Fruit fly (Drosophila melanogaster) whole organism, wandering third instar larva: ENCODE results near the gene Tpt.

Experiments used
- CG32264 ChIP-seq: fragments of 200-800 bp; sonication (Bioruptor generic); optimal IDR thresholded peaks from 2 replicates; lab custom pipeline; 2016; ENCODE audit warnings: missing biosample characterization, missing genetic modification characterization
- CrebA ChIP-seq: fragments of 200-800 bp; sonication (Bioruptor generic); optimal IDR thresholded peaks from 2 replicates; lab custom pipeline; 2016; ENCODE audit warnings: missing biosample characterization, mild to moderate bottlenecking, missing genetic modification characterization, borderline replicate concordance
- Dfd ChIP-seq: fragments of >200 bp; optimal IDR thresholded peaks from 2 replicates; lab custom pipeline; 2017; ENCODE audit warnings: missing biosample characterization, missing genetic modification characterization
- Dif ChIP-seq: fragments of 200-275, 200-300 bp; sonication (Bioruptor generic); optimal IDR thresholded peaks from 2 replicates; lab custom pipeline; 2018; ENCODE audit warnings: missing biosample characterization, missing genetic modification characterization; ENCODE audit not compliant: partially characterized antibody
- GATAd ChIP-seq: sonication (Bioruptor generic); optimal IDR thresholded peaks from 2 replicates; lab custom pipeline; 2016; ENCODE audit warnings: missing biosample characterization, missing genetic modification characterization
- HLH106 ChIP-seq: fragments of 200-800 bp; optimal IDR thresholded peaks from 3 replicates; lab custom pipeline; 2019; ENCODE audit warnings: missing biosample characterization, mild to moderate bottlenecking, missing genetic modification characterization, moderate library complexity
- Hnf4 ChIP-seq: fragments of 200-800 bp; sonication (Bioruptor generic); optimal IDR thresholded peaks from 2 replicates; lab custom pipeline; 2016; ENCODE audit warnings: missing biosample characterization, mild to moderate bottlenecking, missing genetic modification characterization
- Hr78 ChIP-seq: fragments of >200 bp; optimal IDR thresholded peaks from 2 replicates; lab custom pipeline; 2017; ENCODE audit warnings: missing biosample characterization, missing genetic modification characterization
- Hr83 ChIP-seq: fragments of 200-300 bp; sonication (Bioruptor generic); optimal IDR thresholded peaks from 2 replicates; lab custom pipeline; 2016; ENCODE audit warnings: missing biosample characterization, mild to moderate bottlenecking, missing genetic modification characterization, moderate library complexity; ENCODE audit not compliant: poor library complexity, severe bottlenecking
- Jra ChIP-seq: sonication (Bioruptor generic); optimal IDR thresholded peaks from 2 replicates; lab custom pipeline; 2016; ENCODE audit warnings: missing biosample characterization, missing genetic modification characterization
- Mio ChIP-seq: sonication (Bioruptor generic); optimal IDR thresholded peaks from 2 replicates; lab custom pipeline; 2016; ENCODE audit warnings: missing biosample characterization, missing genetic modification characterization
- Myc ChIP-seq: fragments of >200 bp; optimal IDR thresholded peaks from 2 replicates; lab custom pipeline; 2017
- OdsH ChIP-seq: fragments of 200-800 bp; sonication (Bioruptor generic); optimal IDR thresholded peaks from 2 replicates; lab custom pipeline; 2016; ENCODE audit warnings: missing biosample characterization, mild to moderate bottlenecking, missing genetic modification characterization
- Rel ChIP-seq, 2 experiments: fragments of 200-800 bp; sonication (Bioruptor generic) in 1 of 2; optimal IDR thresholded peaks; 2 replicates in 1 of 2; 3 replicates in 1 of 2; lab custom pipeline; 2016 to 2019; ENCODE audit warnings: mild to moderate bottlenecking in 2 of 2, missing biosample characterization in 2 of 2, missing genetic modification characterization in 2 of 2, moderate library complexity in 1 of 2
- Sp1 ChIP-seq: fragments of 200-800 bp; sonication (Bioruptor generic); optimal IDR thresholded peaks from 3 replicates; lab custom pipeline; 2019; ENCODE audit warnings: missing biosample characterization, mild to moderate bottlenecking, missing genetic modification characterization, moderate library complexity
- Vsx2 ChIP-seq: fragments of 200-300, 225-300 bp; sonication (Bioruptor generic); optimal IDR thresholded peaks from 2 replicates; lab custom pipeline; 2018; ENCODE audit warnings: missing biosample characterization, missing genetic modification characterization; ENCODE audit not compliant: partially characterized antibody
- br ChIP-seq: fragments of 200-800 bp; sonication (Bioruptor generic); optimal IDR thresholded peaks from 2 replicates; lab custom pipeline; 2016; ENCODE audit warnings: missing biosample characterization, missing genetic modification characterization
- brk ChIP-seq: fragments of 200-800 bp; sonication (Bioruptor generic); optimal IDR thresholded peaks from 2 replicates; lab custom pipeline; 2016; ENCODE audit warnings: missing biosample characterization, mild to moderate bottlenecking, missing genetic modification characterization
- dl ChIP-seq, 2 experiments: fragments of 175-275, 200-275 bp in 1 of 2; fragments of 200-275 bp in 1 of 2; sonication (Bioruptor generic); optimal IDR thresholded peaks; lab custom pipeline; 2018; ENCODE audit warnings: mild to moderate bottlenecking in 2 of 2, missing biosample characterization in 2 of 2, missing genetic modification characterization in 2 of 2, moderate library complexity in 2 of 2; ENCODE audit not compliant: partially characterized antibody in 2 of 2, insufficient read depth in 1 of 2
- dmrt93B ChIP-seq: fragments of 200-800 bp; sonication (Bioruptor generic); optimal IDR thresholded peaks from 2 replicates; lab custom pipeline; 2018; ENCODE audit warnings: missing biosample characterization, mild to moderate bottlenecking, missing genetic modification characterization
- dsf ChIP-seq: sonication (Bioruptor generic); optimal IDR thresholded peaks from 2 replicates; lab custom pipeline; 2016; ENCODE audit warnings: missing biosample characterization, missing genetic modification characterization, borderline replicate concordance
- ey ChIP-seq: fragments of 200-800 bp; sonication (Bioruptor generic); optimal IDR thresholded peaks from 2 replicates; lab custom pipeline; 2016; ENCODE audit warnings: missing biosample characterization, missing genetic modification characterization
- foxo ChIP-seq, 2 experiments: fragments of 200-800 bp; sonication (Bioruptor generic); optimal IDR thresholded peaks; 2 replicates in 1 of 2; 3 replicates in 1 of 2; lab custom pipeline; 2016 to 2017; ENCODE audit warnings: missing biosample characterization in 2 of 2, missing genetic modification characterization in 2 of 2
- fru ChIP-seq: fragments of 200-800 bp; sonication (Bioruptor generic); optimal IDR thresholded peaks from 3 replicates; lab custom pipeline; 2016; ENCODE audit warnings: missing biosample characterization, mild to moderate bottlenecking, missing genetic modification characterization
- h ChIP-seq: fragments of 200-800 bp; sonication (Bioruptor generic); optimal IDR thresholded peaks from 3 replicates; lab custom pipeline; 2016; ENCODE audit warnings: missing biosample characterization, mild to moderate bottlenecking, missing genetic modification characterization
- jim ChIP-seq: fragments of 175-275, 200-325 bp; sonication (Bioruptor generic); optimal IDR thresholded peaks from 2 replicates; lab custom pipeline; 2016; ENCODE audit warnings: missing biosample characterization, mild to moderate bottlenecking, missing genetic modification characterization
- lola ChIP-seq: fragments of >200 bp; optimal IDR thresholded peaks from 2 replicates; lab custom pipeline; 2017; ENCODE audit warnings: missing biosample characterization, missing genetic modification characterization
- psq ChIP-seq: fragments of 200-800 bp; sonication (Bioruptor generic); optimal IDR thresholded peaks from 3 replicates; lab custom pipeline; 2017; ENCODE audit warnings: missing biosample characterization, mild to moderate bottlenecking, missing genetic modification characterization, moderate library complexity
- rgr ChIP-seq: fragments of 200-800 bp; sonication (Bioruptor generic); optimal IDR thresholded peaks from 3 replicates; lab custom pipeline; 2016; ENCODE audit warnings: missing biosample characterization, mild to moderate bottlenecking, missing genetic modification characterization
- sage ChIP-seq: fragments of 200-800 bp; sonication (Bioruptor generic); optimal IDR thresholded peaks from 2 replicates; lab custom pipeline; 2016; ENCODE audit warnings: missing biosample characterization, mild to moderate bottlenecking, missing genetic modification characterization
- tai ChIP-seq: sonication (Bioruptor generic); optimal IDR thresholded peaks from 2 replicates; lab custom pipeline; 2016; ENCODE audit warnings: missing biosample characterization, missing genetic modification characterization
- woc ChIP-seq: sonication (Bioruptor generic); optimal IDR thresholded peaks from 2 replicates; lab custom pipeline; 2016; ENCODE audit warnings: missing biosample characterization, mild to moderate bottlenecking, missing genetic modification characterization

The Tpt gene

DNA sequence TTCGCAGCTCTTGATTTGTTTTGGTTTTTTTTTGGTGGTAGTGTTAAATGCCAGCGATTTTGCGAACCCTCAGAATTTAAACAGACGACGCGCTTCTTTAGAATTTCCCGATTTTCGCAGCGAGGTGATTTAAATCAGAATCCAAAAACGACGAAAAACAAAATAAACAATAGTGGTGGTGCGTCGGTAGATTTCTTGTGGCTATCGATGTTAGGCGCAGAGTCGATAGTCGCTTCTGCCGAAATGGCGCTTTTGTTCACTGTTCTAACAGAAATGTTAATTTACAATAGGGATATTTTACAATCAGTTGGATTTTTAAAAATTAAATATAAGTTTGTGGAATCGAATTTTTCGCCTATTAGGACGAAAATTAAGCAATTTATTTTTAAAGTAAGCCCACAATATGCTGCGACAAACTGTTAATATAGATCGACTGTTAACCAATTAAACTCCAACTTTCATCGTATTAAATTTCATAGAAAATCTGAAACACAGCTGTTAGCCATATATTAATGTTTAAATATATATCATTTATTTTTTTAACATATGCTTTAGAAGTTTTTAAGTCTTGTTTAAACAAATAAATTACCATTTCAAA, 44.2 kb upstream of the Tpt start, which contains the start of gene CG6983:
Gene CG6983, minus strand, starts transcription at position 176 of the 598 bp plus-strand sequence.
- TF ChIP-seq Hr83 (GFP tag; lab: Kevin White, UChicago) (peak; percentile 12), h (GFP tag; lab: Kevin White, UChicago) (peak; percentile 4), Hr78 (GFP tag; lab: Kevin White, UChicago) (no peak), Dfd (GFP tag; lab: Kevin White, UChicago) (no peak), GATAd (GFP tag; lab: Kevin White, UChicago) (no peak), psq (no peak), Sp1 (no peak), jim (GFP tag; lab: Kevin White, UChicago) (peak; percentile 19)

DNA sequence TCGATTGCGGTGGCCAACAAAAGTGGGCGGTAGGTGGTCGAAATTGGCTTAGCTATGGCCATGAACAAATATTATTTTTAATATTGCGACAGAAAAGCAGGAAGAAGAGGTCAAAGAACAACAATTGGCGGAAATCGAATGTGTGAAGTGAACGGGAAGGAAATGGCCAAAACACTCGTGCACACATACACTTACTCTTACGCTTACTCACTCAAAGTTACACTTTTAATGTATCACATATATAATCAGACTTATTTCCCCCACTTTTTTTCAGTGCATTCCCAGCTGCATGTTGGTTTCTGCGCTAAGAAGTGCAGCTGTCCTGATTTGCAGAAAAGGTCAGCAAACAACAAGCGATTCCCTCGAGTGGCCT, 43.4 kb upstream of the Tpt start:
- TF ChIP-seq Hnf4 (GFP tag; lab: Kevin White, UChicago) = no peak
- no peak for TF ChIP-seq brk (GFP tag; lab: Kevin White, UChicago)
- TF ChIP-seq h (GFP tag; lab: Kevin White, UChicago) = peak; percentile 58
- no peak for TF ChIP-seq Jra (GFP tag; lab: Kevin White, UChicago)
- no peak for TF ChIP-seq woc (GFP tag; lab: Kevin White, UChicago)
- TF ChIP-seq sage (GFP tag; lab: Kevin White, UChicago) = no peak
- peak; percentile 59 for TF ChIP-seq fru (GFP tag; lab: Kevin White, UChicago)
- TF ChIP-seq OdsH (GFP tag; lab: Kevin White, UChicago) = peak; percentile 21
- TF ChIP-seq foxo (GFP tag; optimal IDR thresholded peaks at IDR 0.05; lab: Kevin White, UChicago) = peak in 1 of 2 experiments; percentile 65
- TF ChIP-seq psq = peak; percentile 0
- TF ChIP-seq br (GFP tag; lab: Kevin White, UChicago) = peak; percentile 46
- no peak for TF ChIP-seq HLH106
- no peak for TF ChIP-seq dmrt93B (GFP tag; lab: Kevin White, UChicago)
- peak; percentile 25 for TF ChIP-seq rgr (GFP tag; lab: Kevin White, UChicago)

DNA sequence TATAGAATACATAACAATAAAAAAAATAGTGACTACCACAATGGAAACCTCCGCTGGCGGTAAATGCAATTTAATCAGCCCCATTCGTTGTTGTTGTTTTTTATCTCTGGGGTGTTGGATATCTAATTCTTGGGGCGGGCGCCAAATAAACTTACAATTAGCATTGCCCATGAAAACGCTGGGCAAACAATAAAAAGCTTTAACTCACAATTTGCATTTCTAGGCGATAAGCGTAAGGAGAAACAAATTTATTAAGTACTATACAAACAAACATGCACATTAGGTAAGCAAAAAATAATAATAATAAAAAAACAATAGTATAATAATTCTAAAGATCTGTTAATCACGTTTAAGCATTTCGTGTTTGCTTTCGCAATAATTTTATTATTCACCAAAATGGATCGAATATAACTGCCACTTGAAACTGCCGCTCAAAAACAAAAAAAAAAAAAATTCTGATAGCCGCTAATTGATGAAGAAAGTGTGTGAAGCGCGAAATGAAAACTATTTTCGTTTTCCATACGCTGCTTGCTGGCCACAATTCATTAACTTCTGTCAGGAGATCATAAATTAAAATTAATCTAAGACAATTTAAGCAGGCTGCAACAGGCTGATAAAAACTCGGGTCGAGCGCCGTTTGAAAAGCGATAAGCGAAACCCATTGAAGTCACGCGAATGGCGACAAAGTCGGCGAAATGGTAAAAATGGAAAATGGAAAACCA, 42.9 kb upstream of the Tpt start:
- no peak for TF ChIP-seq Myc
- TF ChIP-seq, all 38 proteins: peak for 0

DNA sequence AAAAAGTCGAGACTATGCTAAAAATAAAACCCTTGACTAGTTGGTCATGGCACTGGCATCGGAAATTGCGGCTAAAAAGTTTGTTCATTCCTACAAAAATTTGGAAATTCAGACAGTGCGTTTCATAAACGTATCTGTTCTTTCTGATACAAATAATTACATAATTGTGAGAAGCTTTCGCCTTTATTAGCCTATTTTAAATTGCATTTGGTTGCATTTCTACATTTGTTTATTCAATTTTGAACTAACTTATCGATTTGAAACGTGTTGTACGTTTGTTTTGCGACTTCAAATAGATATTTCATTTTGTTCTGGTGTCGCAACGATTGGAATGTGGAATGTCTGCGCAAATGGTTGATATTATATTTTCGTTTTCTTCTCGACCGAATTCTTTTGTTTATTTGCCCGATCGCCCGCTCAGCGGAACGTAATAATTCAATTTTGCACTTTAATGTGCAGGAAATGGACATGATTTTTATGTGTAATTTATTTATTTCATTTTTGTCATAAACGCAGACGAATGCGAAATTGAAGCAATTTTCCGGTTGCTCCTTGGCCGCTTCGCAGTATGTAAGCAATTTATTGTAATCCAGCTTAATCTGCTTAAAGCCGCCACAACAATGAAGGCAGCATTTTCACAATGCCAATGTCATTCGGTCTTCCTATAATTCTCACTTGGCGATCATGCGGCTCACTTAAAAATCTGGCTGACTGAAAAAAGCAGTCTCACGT, 41.1 kb upstream of the Tpt start:
- TF ChIP-seq woc (GFP tag; lab: Kevin White, UChicago) = no peak
- TF ChIP-seq Hr78 (GFP tag; lab: Kevin White, UChicago) = no peak
- no peak for TF ChIP-seq Hnf4 (GFP tag; lab: Kevin White, UChicago)
- no peak for TF ChIP-seq tai (GFP tag; lab: Kevin White, UChicago)
- TF ChIP-seq Vsx2 (GFP tag; lab: Kevin White, UChicago) = no peak
- peak; percentile 32 for TF ChIP-seq ey (GFP tag; lab: Kevin White, UChicago)
- TF ChIP-seq CrebA = no peak
- peak; percentile 47 for TF ChIP-seq rgr (GFP tag; lab: Kevin White, UChicago)
- TF ChIP-seq Sp1 = no peak
- no peak for TF ChIP-seq GATAd (GFP tag; lab: Kevin White, UChicago)
- peak in 1 of 2 experiments; percentile 55 for TF ChIP-seq foxo (GFP tag; optimal IDR thresholded peaks at IDR 0.05; lab: Kevin White, UChicago)
- TF ChIP-seq CG32264 (GFP tag; lab: Kevin White, UChicago) = no peak
- no peak for TF ChIP-seq Hr83 (GFP tag; lab: Kevin White, UChicago)
- TF ChIP-seq lola = no peak
- no peak for TF ChIP-seq Mio (GFP tag; lab: Kevin White, UChicago)
- TF ChIP-seq dl (GFP tag; optimal IDR thresholded peaks at IDR 0.05; lab: Kevin White, UChicago; ENCODE audit: insufficient read depth in 1 of 2, partially characterized antibody in 2 of 2) = no peak
- TF ChIP-seq br (GFP tag; lab: Kevin White, UChicago) = peak; percentile 34
- TF ChIP-seq Jra (GFP tag; lab: Kevin White, UChicago) = no peak
- no peak for TF ChIP-seq Dif (GFP tag; lab: Kevin White, UChicago)
- peak; percentile 26 for TF ChIP-seq fru (GFP tag; lab: Kevin White, UChicago)
- TF ChIP-seq psq = peak; percentile 3
- no peak for TF ChIP-seq dsf (GFP tag; lab: Kevin White, UChicago)
- peak; percentile 16 for TF ChIP-seq HLH106
- TF ChIP-seq brk (GFP tag; lab: Kevin White, UChicago) = no peak
- no peak for TF ChIP-seq Rel (GFP tag; optimal IDR thresholded peaks at IDR 0.05; lab: Kevin White, UChicago)
- no peak for TF ChIP-seq Rel (tag; optimal IDR thresholded peaks at IDR 0.05; lab: Kevin White, UChicago)
- peak; percentile 34 for TF ChIP-seq h (GFP tag; lab: Kevin White, UChicago)
- TF ChIP-seq, all 38 proteins: peak for 8
